Fruit fly (Drosophila melanogaster) S2 (cell line): Measurements from ENCODE around the gene Pdss2.

Experiments used
- CG8478 ChIP-seq: fragments of >200 bp; optimal IDR thresholded peaks from 2 replicates; lab custom pipeline; 2018
- CTCF ChIP-seq, 2 experiments: fragments of >200 bp; optimal IDR thresholded peaks; 2 replicates each; lab custom pipeline; 2018

Pdss2 gene

DNA sequence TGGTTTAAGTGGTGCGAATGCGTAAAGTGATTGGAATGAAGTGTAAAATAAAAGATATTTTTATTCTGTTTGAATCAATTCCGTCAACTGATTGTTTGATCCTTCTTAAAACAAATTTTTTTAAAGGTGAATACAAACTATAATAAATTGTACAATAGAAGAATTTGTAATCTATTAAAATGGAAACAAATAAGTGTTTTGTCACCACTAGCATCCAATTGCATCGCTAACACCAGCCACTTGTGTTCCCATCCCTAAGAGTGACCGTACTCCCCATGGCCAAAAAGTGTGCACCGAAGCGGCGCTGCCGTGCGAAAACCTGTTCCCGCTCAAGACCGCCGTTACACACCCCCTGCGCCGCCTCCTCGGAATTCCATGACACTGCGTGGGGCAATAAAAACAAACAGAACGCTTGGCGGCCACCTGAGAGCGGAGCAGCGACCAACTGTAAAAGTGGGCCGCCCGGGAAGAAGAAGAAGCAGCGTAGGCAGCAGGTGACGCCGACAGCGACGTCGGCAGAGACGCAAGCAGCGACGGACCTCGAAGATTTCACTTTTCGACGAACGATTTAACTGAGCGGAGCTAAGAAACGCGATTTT lies at the start of gene Pdss2:
Gene Pdss2, plus strand, starts transcription at position 259 of the 599 bp plus-strand sequence.
- no peak for TF ChIP-seq CG8478 (lab: Kevin White, UChicago)
- TF ChIP-seq CTCF (optimal IDR thresholded peaks at IDR 0.05; lab: Kevin White, UChicago), result no peak

DNA sequence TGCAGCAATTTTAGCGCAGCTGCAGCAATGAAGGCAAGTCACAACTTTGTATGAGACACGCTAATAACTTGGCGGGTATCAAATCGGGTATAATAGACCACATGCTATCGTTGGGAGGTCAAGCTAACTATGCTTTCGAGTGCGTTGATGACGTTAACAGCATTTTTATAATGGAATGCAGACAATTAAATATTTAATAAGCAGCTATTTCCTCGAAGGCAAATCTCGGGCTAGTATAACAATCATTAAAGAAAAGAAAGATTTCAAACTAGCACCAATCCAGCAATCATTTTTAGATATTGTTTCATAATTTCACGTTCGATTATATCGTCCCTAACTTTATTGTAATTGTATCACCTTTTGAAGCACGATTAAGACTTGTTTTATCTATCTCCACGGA lies 47.2 kb upstream of the Pdss2 start:
- TF ChIP-seq CG8478 (lab: Kevin White, UChicago) (no peak), CTCF (optimal IDR thresholded peaks at IDR 0.05; lab: Kevin White, UChicago) (no peak)

DNA sequence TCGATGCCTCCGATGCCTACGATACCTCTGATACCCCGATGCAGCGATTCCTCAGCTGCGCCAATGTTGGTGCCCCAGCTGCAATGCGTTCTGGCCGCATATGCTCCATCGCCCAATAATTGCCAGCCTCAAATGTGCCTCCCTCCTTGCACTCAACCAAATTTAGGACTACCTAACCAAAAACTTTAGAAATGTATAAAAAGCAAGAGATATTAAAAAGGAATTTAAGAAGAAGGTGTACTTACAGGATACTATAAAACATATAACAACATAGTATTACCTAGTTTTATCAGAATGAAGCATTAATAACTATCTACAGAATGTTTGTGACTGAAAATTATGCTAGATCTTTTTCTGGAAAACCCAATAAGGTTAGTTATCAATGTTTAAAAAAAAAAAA lies 46.0 kb upstream of the Pdss2 start:
- TF ChIP-seq CTCF (optimal IDR thresholded peaks at IDR 0.05; lab: Kevin White, UChicago), result no peak
- no peak for TF ChIP-seq CG8478 (lab: Kevin White, UChicago)

DNA sequence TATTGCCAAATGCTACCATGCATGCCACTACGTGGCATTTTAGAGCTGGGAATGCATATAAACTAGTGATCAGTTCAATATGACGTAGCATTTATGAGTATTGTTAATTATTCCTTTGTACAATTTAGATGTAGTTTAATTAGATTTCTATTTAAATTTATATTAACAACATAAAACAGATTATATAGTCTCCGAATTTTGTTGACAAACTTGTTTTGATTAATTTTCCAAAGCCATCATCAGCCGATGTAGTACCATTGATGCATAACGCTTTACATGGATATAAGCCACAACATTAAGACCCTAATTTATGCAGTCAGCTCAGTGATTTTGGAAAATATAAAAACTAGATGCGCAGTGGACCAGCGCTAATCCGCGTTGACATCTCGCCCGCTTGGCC lies 45.2 kb upstream of the Pdss2 start:
- TF ChIP-seq CTCF (optimal IDR thresholded peaks at IDR 0.05; lab: Kevin White, UChicago), result no peak
- TF ChIP-seq CG8478 (lab: Kevin White, UChicago), result no peak

dm6 chr3L:20983309-20983708 lies 44.4 kb upstream of the Pdss2 start:
- TF ChIP-seq CG8478 (lab: Kevin White, UChicago) (no peak), CTCF (optimal IDR thresholded peaks at IDR 0.05; lab: Kevin White, UChicago) (no peak)

DNA sequence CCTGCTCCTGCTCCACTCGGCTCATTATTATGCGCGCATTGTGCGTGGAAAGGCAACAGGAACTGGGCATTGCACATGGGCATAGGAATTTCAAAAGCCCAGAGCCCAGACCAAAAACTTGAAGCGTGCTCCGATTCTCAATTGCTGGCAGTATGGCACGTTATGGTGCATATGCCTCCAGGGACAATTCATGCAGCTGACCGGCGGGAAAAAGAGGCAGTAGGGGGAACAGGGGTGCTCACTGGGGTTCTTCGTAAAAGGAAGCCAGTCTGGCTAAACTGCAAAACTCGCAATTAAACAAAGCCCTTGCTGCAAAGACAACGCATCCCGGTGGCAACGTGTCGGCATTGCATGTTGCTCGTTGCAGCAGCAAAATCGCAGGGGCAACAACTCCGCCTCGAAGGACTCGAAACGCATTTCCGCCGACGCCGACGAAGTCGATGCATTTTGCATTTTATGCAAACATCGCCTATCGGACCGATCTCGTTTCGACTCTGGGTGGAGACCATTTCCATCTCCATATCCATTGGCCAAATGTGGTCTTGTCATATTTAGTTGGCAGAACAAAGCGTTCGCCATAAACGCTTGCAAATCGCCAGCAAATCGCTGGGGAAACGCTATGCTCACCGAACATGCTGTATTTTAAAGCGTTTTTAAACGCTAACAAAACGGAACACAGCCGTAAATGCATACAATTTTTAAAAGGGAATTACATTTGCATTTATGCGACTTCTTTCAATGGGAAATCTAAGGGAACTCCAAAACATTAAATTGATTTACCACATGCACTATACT lies 43.1 kb upstream of the Pdss2 start:
- TF ChIP-seq CG8478 (lab: Kevin White, UChicago), result no peak
- TF ChIP-seq CTCF (optimal IDR thresholded peaks at IDR 0.05; lab: Kevin White, UChicago), result no peak

DNA sequence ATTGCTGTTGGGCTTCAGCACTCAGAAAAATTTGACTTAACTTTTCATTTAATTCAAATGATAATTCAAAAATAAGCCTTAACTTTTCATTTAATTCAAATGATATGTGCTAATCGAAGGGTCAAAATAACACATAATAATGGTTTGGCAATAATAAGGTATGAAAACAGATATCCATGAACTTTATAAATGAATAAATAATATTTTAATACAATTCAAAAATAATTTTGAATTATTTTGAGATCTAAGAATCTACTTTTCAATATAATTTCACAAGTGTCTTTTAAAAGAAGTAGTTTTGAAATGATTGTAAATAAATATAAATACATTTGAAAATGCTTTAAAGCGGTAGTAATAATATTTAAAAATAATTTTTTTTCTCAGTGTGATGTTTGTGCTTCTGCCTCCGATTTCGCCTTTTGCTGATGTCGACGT lies 40.8 kb upstream of the Pdss2 start:
- TF ChIP-seq CG8478 (lab: Kevin White, UChicago), result no peak
- no peak for TF ChIP-seq CTCF (optimal IDR thresholded peaks at IDR 0.05; lab: Kevin White, UChicago)

- TF ChIP-seq CG8478 (lab: Kevin White, UChicago), result no peak
- no peak for TF ChIP-seq CTCF (optimal IDR thresholded peaks at IDR 0.05; lab: Kevin White, UChicago)
Measured at dm6 chr3L:20987895-20988294, 39.8 kb upstream of the Pdss2 start.

DNA sequence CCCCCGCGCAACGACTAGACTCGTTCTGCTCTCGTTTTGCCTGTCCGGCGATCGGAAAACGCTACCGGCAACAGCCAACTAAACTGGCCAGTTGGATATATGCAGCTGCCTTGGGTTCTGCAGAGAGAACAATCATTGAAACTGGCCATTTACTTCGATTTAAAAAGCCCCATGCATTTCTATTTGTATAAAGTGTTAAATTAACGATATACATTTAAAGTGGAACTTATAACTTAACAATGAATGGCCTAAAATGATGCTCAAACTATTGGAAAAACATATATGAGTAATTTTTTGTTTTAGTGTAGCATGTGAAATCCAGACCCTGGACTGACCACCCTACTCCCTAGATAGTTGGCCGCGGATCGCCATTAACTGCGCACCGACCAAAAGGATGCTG lies 38.9 kb upstream of the Pdss2 start:
- TF ChIP-seq CTCF (optimal IDR thresholded peaks at IDR 0.05; lab: Kevin White, UChicago), result no peak
- no peak for TF ChIP-seq CG8478 (lab: Kevin White, UChicago)

- TF ChIP-seq CTCF (optimal IDR thresholded peaks at IDR 0.05; lab: Kevin White, UChicago) (no peak), CG8478 (lab: Kevin White, UChicago) (no peak)
Measured at dm6 chr3L:20990231-20990630, 37.5 kb upstream of the Pdss2 start.

dm6 chr3L:20991373-20991772 lies 36.3 kb upstream of the Pdss2 start, which contains the start of gene CG12984:
TSS of gene CG12984 (plus strand) at chr3L:20991673.
- TF ChIP-seq CG8478 (lab: Kevin White, UChicago) (no peak), CTCF (optimal IDR thresholded peaks at IDR 0.05; lab: Kevin White, UChicago) (no peak)

DNA sequence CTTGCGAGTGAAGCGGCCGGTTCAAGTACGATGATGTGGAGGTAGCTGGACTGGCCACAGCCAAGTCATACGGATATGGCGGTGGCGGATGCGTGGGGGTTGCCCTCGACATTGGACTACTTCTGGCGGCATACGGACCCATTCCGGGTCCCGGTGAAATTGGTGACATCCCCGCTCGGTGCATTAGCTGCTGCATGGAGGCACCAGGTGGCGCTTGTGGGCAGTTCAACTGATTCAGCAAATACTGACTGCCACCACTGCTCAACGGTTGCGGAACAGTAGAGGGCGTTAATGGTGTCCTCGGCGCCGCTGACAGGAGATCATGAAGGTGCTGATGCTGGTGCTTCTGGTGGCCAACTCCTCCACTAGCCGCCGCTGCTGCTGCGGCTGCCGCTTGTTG lies 28.1 kb upstream of the Pdss2 start:
- TF ChIP-seq CTCF (optimal IDR thresholded peaks at IDR 0.05; lab: Kevin White, UChicago) (peak; percentile 48 to 56), CG8478 (lab: Kevin White, UChicago) (no peak)

dm6 chr3L:21007364-21008254 lies 20.1 kb upstream of the Pdss2 start:
- no peak for TF ChIP-seq CTCF (optimal IDR thresholded peaks at IDR 0.05; lab: Kevin White, UChicago)
- no peak for TF ChIP-seq CG8478 (lab: Kevin White, UChicago)

DNA sequence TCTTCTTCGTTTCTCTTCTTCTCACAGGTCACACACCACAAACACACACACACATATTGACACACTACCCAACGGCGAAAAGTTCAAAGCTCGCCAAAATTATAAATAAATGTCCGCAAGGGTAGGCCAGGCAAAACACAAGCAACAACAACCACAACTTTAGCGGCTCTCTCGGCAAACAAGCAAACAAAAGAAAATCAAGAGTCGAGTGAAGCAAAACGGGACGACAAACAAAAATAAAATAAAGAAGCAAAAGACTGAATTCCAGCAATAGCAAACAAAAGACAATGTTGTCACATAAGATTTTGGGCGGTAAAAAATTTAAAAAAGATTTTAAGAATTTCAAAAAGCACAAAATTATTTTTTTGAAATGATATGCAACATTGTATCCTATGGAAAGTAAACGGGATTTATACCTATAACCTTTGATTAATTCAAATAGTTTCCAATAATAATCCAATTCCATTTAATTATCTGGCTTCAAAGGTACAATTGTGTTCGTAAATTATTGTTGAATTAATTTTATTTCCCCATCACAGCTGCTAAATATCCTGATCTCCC lies 19.4 kb upstream of the Pdss2 start:
- no peak for TF ChIP-seq CG8478 (lab: Kevin White, UChicago)
- no peak for TF ChIP-seq CTCF (optimal IDR thresholded peaks at IDR 0.05; lab: Kevin White, UChicago)
